Worm (Caenorhabditis elegans): ENCODE results near the gene chil-18.

DNA sequence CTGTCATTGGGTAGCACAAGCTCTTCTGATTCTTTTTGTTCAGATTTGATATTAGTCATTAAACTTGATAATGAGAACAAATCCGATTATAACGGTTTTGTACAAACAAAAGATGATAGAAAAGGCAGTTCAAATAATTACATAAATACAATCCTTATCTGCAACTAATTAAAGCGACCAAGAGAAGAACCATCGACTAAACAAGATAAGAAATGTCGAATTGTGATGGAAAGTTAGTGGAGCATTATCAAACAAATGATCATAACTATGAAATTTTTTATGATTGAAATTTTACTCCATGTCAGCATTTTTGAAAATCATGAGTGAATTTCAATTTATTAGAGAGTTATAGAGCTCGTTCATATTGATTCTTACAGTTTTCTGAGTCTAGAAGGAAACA is 20.3 kb downstream of the chil-18 start, which contains the start of gene chil-23:
- TF ChIP-seq unc-62 (GFP tag; optimal IDR thresholded peaks at IDR 0.05), result no peak
- no peak for TF ChIP-seq alr-1 (tag; optimal IDR thresholded peaks at IDR 0.05; ENCODE audit: borderline replicate concordance)
- no peak for TF ChIP-seq ces-1 (GFP tag; optimal IDR thresholded peaks at IDR 0.05)
- no peak for TF ChIP-seq snpc-4 (tag; optimal IDR thresholded peaks at IDR 0.05)
